Worm (Caenorhabditis elegans) whole organism, young adult: ENCODE measurements around the gene F43C11.11.

ENCODE experiments used
- B0019.2 ChIP-seq: fragments of 200-800 bp; sonication (Bioruptor generic); conservative IDR thresholded peaks from 2 replicates; pipeline ENCODE4 v1.3.6; 2022; ENCODE audit warnings: missing genetic modification reagents, missing genetic modification characterization, missing compliant biosample characterization
- madf-8 ChIP-seq: fragments of 200-800 bp; sonication (Bioruptor generic); conservative IDR thresholded peaks from 2 replicates; pipeline ENCODE4 v1.3.6; 2022; ENCODE audit warnings: missing genetic modification reagents, missing genetic modification characterization, missing compliant biosample characterization
- rec-8 ChIP-seq, 2 experiments: sonication (generic microtip); optimal IDR thresholded peaks; 2 replicates each; lab custom pipeline; 2016; ENCODE audit warnings: mild to moderate bottlenecking in 2 of 2, missing genetic modification characterization in 2 of 2, missing genetic modification reagents in 2 of 2, missing genotype in 2 of 2, missing biosample characterization in 1 of 2, missing compliant biosample characterization in 1 of 2, moderate library complexity in 1 of 2
- sdz-38 ChIP-seq: sonication (generic microtip); optimal IDR thresholded peaks from 2 replicates; lab custom pipeline; 2016; ENCODE audit warnings: missing genotype, missing genetic modification characterization, missing compliant biosample characterization
- snpc-1.3 ChIP-seq: sonication (generic microtip); optimal IDR thresholded peaks from 2 replicates; lab custom pipeline; 2017; ENCODE audit warnings: missing genetic modification characterization, mild to moderate bottlenecking, missing compliant biosample characterization, antibody characterized with exemption, moderate library complexity, missing genotype, missing genetic modification reagents; ENCODE audit not compliant: insufficient read depth
- tlf-1 ChIP-seq: fragments of 200-800 bp; sonication (Bioruptor generic); optimal IDR thresholded peaks from 2 replicates; lab custom pipeline; 2018; ENCODE audit warnings: mild to moderate bottlenecking, missing genetic modification characterization, missing compliant biosample characterization

- TF ChIP-seq sdz-38 (tag; lab: Kevin White, UChicago): no peak
- TF ChIP-seq B0019.2 (GFP tag; lab: Robert Waterston, UW): no peak
- no peak for TF ChIP-seq snpc-1.3 (tag; lab: Kevin White, UChicago)
- no peak for TF ChIP-seq rec-8 (tag; optimal IDR thresholded peaks at IDR 0.05; lab: Kevin White, UChicago)
- TF ChIP-seq madf-8 (GFP tag; lab: Robert Waterston, UW): no peak
- TF ChIP-seq tlf-1 (GFP tag; lab: Kevin White, UChicago): no peak
Observed at ce11 chrII:2412649-2413048, 49.1 kb upstream of the F43C11.11 start, which contains the start of gene fbxa-182.
